Fruit fly (Drosophila melanogaster): ENCODE data around the gene Obp22a.

Gene Obp22a

DNA sequence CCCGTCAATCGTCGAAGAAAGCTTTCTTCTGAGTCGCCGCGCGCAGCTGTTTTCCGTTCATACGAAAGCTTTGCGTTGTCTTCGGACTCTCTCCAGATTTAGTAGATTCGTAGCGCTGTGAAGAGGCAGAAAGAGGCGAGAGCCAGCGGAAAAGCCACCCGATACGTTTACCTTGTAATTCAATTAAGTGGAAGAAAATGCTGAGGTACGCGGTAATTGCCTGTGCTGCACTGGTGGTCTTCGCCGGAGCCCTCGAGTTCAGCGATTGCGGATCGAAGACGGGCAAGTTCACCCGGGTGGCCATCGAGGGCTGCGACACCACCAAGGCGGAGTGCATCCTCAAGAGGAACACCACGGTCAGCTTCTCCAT lies 3.8 kb downstream of the Obp22a start, which contains the start of gene Npc2a:
Gene Npc2a, plus strand, starts transcription at position 99 of the 370 bp plus-strand sequence.
- TF ChIP-seq EcR (GFP tag; optimal IDR thresholded peaks at IDR 0.05) (no peak), CG13204 (GFP tag; optimal IDR thresholded peaks at IDR 0.05) (no peak), CG12605 (GFP tag; IDR thresholded peaks at IDR 0.05) (0 out of 2 replicates have a peak, but pooled peaks have one; percentile 33)

DNA sequence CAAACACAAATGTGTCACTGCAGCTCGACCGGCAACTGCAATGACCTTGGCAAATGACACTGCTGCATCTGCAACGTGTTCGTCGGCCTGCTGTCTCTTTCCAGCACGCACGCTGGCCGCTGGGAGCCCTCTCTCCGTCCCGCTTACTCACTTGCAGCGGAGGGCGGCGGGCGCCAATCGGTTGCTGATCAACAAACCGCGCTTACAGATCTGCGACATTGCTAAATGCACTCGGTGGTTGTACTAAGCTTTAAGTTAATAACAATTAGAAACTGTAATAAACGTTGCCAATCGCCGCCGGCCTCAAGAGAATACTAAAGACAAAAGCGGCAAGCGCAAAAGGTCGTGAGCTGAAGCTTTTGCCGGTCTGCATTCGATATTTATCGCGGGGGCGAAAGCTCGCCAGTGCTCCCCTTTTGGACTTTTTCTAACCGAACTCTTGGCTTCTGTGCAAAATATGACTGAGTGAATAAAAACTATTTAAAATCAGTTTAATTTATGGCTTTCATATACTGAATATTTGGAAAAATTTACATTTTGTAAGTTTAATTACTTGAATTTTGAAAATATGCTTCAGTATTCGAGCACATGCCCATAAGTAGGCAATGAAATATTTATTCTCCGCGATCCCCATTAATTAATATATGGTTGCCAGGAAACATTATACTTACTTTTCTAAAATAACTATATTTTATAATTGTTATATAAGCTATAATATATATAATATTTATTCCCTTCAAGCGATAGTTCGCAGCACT lies 4.3 kb downstream of the Obp22a start, which contains the start of gene Got2:
Gene Got2, minus strand, starts transcription at position 325 of the 758 bp plus-strand sequence.
- TF ChIP-seq Pif1B (GFP tag; optimal IDR thresholded peaks at IDR 0.05) (peak; percentile 9), CG14655 (GFP tag; optimal IDR thresholded peaks at IDR 0.05) (peak; percentile 34), CG8159 (tag; optimal IDR thresholded peaks at IDR 0.05) (no peak), CG32121 (GFP tag; IDR thresholded peaks at IDR 0.05) (peak; percentile 48; the same call in 1 of the 2 replicates), gl (tag; optimal IDR thresholded peaks at IDR 0.05) (peak; percentile 33), CG13204 (GFP tag; optimal IDR thresholded peaks at IDR 0.05) (no peak), CG12605 (GFP tag; IDR thresholded peaks at IDR 0.05) (no peak), CG4496 (GFP tag; IDR thresholded peaks at IDR 0.05) (peak; percentile 64; the same call in 2 of the 3 replicates), Ets98B (GFP tag; IDR thresholded peaks at IDR 0.05) (no peak; the same call in 1 of the 2 replicates), D1 (tag; optimal IDR thresholded peaks at IDR 0.05) (no peak), fd96Ca (GFP tag; IDR thresholded peaks at IDR 0.05) (no peak), CG15710 (tag; optimal IDR thresholded peaks at IDR 0.05) (peak; percentile 34), CG10348 (GFP tag; IDR thresholded peaks at IDR 0.05) (0 out of 2 replicates have a peak, but pooled peaks have one; percentile 12), EcR (GFP tag; optimal IDR thresholded peaks at IDR 0.05) (peak; percentile 86), CG34367 (tag; optimal IDR thresholded peaks at IDR 0.05) (no peak)

DNA sequence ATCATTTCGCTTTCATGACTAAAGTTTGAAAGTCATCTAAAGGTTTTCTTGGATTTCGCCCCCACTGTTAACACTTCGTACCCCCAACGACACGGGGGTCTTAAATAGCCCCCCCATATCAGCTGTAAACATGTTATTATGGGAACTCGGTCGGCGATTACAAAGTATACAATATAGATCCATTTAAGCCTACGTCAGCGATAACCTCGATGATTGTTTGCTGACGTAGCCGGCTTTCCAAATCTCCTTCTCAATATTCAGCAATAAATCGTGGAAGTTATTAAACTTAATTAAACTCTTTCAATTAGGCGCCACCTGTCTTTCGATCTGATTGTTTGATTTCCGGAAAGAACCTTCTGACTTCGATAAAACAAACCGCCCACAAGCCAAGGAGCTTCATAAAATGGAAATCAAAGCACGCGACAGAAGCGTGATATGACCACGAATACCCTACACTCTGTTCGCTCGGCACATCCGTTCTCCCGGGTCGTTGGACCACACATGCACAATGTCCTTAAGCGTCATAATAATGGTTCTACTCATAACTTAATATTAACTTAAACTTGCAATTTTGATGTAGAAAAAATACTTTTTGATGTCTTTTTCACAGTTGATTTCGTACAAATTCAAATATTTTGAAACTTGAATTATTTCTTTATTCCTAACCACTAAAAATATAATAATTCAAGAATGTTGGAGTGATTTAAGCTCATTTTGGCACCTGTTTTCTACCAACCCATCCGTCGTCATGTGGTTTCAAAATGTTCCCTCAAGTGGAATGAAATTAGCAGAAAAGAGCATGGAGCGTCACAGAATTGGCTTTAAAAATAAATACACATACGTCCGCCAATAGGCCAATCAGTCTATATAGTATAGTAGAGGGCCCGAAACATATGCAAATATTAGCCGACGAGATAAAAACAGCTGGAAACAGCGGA lies 5.3 kb downstream of the Obp22a start:
- peak; percentile 49 for TF ChIP-seq Snoo (tag; optimal IDR thresholded peaks at IDR 0.05)
- TF ChIP-seq CG17806 (tag; optimal IDR thresholded peaks at IDR 0.05) = peak; percentile 32
- TF ChIP-seq CG8159 (tag; optimal IDR thresholded peaks at IDR 0.05) = peak; percentile 63
- peak; percentile 59; the same call in 1 of the 2 replicates for TF ChIP-seq Ets98B (GFP tag; IDR thresholded peaks at IDR 0.05)
- TF ChIP-seq EcR (GFP tag; optimal IDR thresholded peaks at IDR 0.05) = no peak
- TF ChIP-seq D1 (tag; optimal IDR thresholded peaks at IDR 0.05) = no peak
- peak; percentile 1 for TF ChIP-seq CG9948 (tag; optimal IDR thresholded peaks at IDR 0.05)
- TF ChIP-seq fd96Ca (GFP tag; IDR thresholded peaks at IDR 0.05) = peak; percentile 30; the same call in 1 of the 3 replicates
- TF ChIP-seq Pif1B (GFP tag; optimal IDR thresholded peaks at IDR 0.05) = no peak
- no peak for TF ChIP-seq CG12605 (GFP tag; IDR thresholded peaks at IDR 0.05)
- TF ChIP-seq CG15710 (tag; optimal IDR thresholded peaks at IDR 0.05) = peak; percentile 40
- TF ChIP-seq rn (GFP tag; IDR thresholded peaks at IDR 0.05) = no peak
- TF ChIP-seq CG10348 (GFP tag; IDR thresholded peaks at IDR 0.05) = no peak
- no peak; the same call in 1 of the 2 replicates for TF ChIP-seq CG32121 (GFP tag; IDR thresholded peaks at IDR 0.05)
- TF ChIP-seq CG4496 (GFP tag; IDR thresholded peaks at IDR 0.05) = peak; percentile 70; the same call in 2 of the 3 replicates
- no peak for TF ChIP-seq CG13204 (GFP tag; optimal IDR thresholded peaks at IDR 0.05)
- no peak for TF ChIP-seq Pif1A (GFP tag; optimal IDR thresholded peaks at IDR 0.05)
- TF ChIP-seq CG14655 (GFP tag; optimal IDR thresholded peaks at IDR 0.05) = no peak
- TF ChIP-seq CG8301 (tag; optimal IDR thresholded peaks at IDR 0.05) = peak; percentile 43
- no peak for TF ChIP-seq gl (tag; optimal IDR thresholded peaks at IDR 0.05)
- TF ChIP-seq CG34367 (tag; optimal IDR thresholded peaks at IDR 0.05) = peak; percentile 8

DNA sequence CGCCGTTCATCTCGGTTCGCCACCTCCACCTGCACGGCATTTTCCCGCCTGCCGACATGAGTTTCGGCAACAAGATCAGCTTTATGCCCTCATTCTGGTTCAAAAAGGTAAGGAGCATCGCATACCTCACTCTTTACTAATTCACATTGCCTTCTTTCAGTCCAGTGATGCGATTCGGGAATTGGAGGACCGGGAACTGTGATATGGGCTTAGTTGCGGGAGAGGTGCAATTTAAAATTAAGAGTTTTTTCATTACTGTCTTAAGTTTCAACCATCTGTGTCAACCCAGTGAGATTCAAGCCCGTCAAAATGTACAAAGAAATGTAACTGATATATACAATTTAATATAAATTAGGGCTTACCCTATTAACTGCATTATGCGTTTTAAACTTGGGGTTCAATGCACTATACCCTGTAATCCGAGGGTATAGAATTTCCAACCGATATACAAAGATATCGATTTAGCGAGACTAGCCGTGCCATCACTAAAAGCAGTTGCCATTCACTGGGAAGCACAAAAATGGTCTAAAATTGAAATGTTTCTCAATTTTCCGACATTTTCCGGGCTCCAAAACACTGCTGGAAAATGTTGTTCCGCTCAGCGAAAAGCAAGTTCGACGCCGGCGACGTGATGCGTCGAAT lies 10.1 kb downstream of the Obp22a start, which contains the start of gene CG7289:
Gene CG7289, plus strand, starts transcription at position 492 of the 642 bp plus-strand sequence.
- TF ChIP-seq fd96Ca (GFP tag; IDR thresholded peaks at IDR 0.05) (no peak), EcR (GFP tag; optimal IDR thresholded peaks at IDR 0.05) (peak; percentile 99), Ets98B (GFP tag; IDR thresholded peaks at IDR 0.05) (no peak), CG9948 (tag; optimal IDR thresholded peaks at IDR 0.05) (no peak), CG17806 (tag; optimal IDR thresholded peaks at IDR 0.05) (no peak), CG4496 (GFP tag; IDR thresholded peaks at IDR 0.05) (0 out of 3 replicates have a peak, but pooled peaks have one; percentile 29), Pif1A (GFP tag; optimal IDR thresholded peaks at IDR 0.05) (no peak), CG10348 (GFP tag; IDR thresholded peaks at IDR 0.05) (no peak), CG8159 (tag; optimal IDR thresholded peaks at IDR 0.05) (no peak), CG32121 (GFP tag; IDR thresholded peaks at IDR 0.05) (no peak), rn (GFP tag; IDR thresholded peaks at IDR 0.05) (no peak), Pif1B (GFP tag; optimal IDR thresholded peaks at IDR 0.05) (no peak), gl (tag; optimal IDR thresholded peaks at IDR 0.05) (no peak), Snoo (tag; optimal IDR thresholded peaks at IDR 0.05) (peak; percentile 4), CG13204 (GFP tag; optimal IDR thresholded peaks at IDR 0.05) (no peak)

Data from whole organism, pupa.